Worm (Caenorhabditis elegans) whole organism, L3 larva: ENCODE results near the gene lido-10.

Experiments
- R02D3.7 ChIP-seq: fragments of 150-350 bp; optimal IDR thresholded peaks from 2 replicates; lab custom pipeline; 2014; ENCODE audit warnings: missing biosample characterization, missing genetic modification characterization
- ceh-16 ChIP-seq: sonication (generic microtip); optimal IDR thresholded peaks from 2 replicates; lab custom pipeline; 2017; ENCODE audit warnings: missing biosample characterization, missing genetic modification characterization
- ceh-82 ChIP-seq: fragments of 150-350 bp; optimal IDR thresholded peaks from 2 replicates; lab custom pipeline; 2014; ENCODE audit warnings: missing biosample characterization, missing genetic modification characterization
- nhr-28 ChIP-seq: fragments of 150-350 bp; optimal IDR thresholded peaks from 2 replicates; lab custom pipeline; 2014; ENCODE audit warnings: missing biosample characterization, missing genetic modification characterization
- snpc-4 ChIP-seq: fragments of 150-350 bp; optimal IDR thresholded peaks from 2 replicates; lab custom pipeline; 2014; ENCODE audit warnings: missing biosample characterization, missing genetic modification characterization
- unc-62 ChIP-seq: fragments of 150-350 bp; sonication (generic microtip); optimal IDR thresholded peaks from 4 replicates; lab custom pipeline; 2014; ENCODE audit warnings: missing biosample characterization, missing genetic modification reagents, missing genetic modification characterization

ce11 chrII:3038453-3038909, 36.2 kb downstream of the lido-10 start, which contains the start of the genes B0454.26 and B0454.5:
- TF ChIP-seq snpc-4 (no peak), ceh-16 (tag; lab: Kevin White, UChicago) (no peak), unc-62 (GFP tag; lab: Kevin White, UChicago) (no peak), nhr-28 (tag; lab: Kevin White, UChicago) (no peak), R02D3.7 (no peak), ceh-82 (tag; lab: Kevin White, UChicago) (no peak)
